Fruit fly (Drosophila melanogaster): ENCODE measurements around the gene CG5946.

DNA sequence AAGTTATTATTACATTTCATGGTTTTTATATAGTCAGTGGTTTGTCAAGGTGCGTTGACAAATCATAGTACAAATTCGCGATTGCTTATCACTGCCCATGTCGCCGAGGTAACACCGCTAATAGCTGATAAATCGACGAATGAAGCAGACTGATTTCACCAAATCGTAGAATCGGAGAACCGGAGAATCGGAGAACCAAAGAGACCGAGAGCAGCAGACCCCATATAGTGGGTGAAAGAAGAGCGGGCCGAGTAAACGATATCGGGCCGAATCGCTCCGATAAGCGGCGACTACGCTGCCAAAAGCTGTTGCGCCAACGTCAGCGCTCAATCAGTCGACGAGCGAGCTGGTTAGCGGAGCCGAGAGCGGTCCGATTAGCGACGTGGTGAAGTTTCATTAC is 45.3 kb downstream of the CG5946 start, which contains the start of gene CG14131:
- TF ChIP-seq CG4496 (GFP tag; IDR thresholded peaks at IDR 0.05) (no peak), Pif1A (GFP tag; optimal IDR thresholded peaks at IDR 0.05) (no peak), EcR (GFP tag; optimal IDR thresholded peaks at IDR 0.05) (no peak), CG8159 (tag; optimal IDR thresholded peaks at IDR 0.05) (no peak), CG8301 (tag; optimal IDR thresholded peaks at IDR 0.05) (no peak)

Measured in whole organism, pupa.